Fruit fly (Drosophila melanogaster): ENCODE data around the gene DPCoAC.

dm6 chr3R:20543220-20543619, 14.2 kb downstream of the DPCoAC start:
- TF ChIP-seq Abd-B (GFP tag; optimal IDR thresholded peaks at IDR 0.05) = no peak
- no peak for TF ChIP-seq Vsx2 (GFP tag; optimal IDR thresholded peaks at IDR 0.05; ENCODE audit: partially characterized antibody)
- TF ChIP-seq OdsH (GFP tag; optimal IDR thresholded peaks at IDR 0.05) = no peak
- no peak for TF ChIP-seq usp (GFP tag; optimal IDR thresholded peaks at IDR 0.05)
- TF ChIP-seq dl (GFP tag; optimal IDR thresholded peaks at IDR 0.05; ENCODE audit: insufficient read depth in 1 of 2, partially characterized antibody in 2 of 2) = no peak
- TF ChIP-seq woc (GFP tag; optimal IDR thresholded peaks at IDR 0.05) = no peak
